Fruit fly (Drosophila melanogaster) whole organism, pupa: ENCODE results near the gene CG34277.

Source experiments
- CG10348 ChIP-seq: fragments of 200-800 bp; sonication (Bioruptor generic); IDR thresholded peaks from 2 replicates; pipeline ENCODE4 v1.3.6; 2022; ENCODE audit warnings: missing biosample characterization, missing genetic modification characterization
- CG12605 ChIP-seq: fragments of 200-800 bp; sonication (Bioruptor generic); IDR thresholded peaks from 2 replicates; pipeline ENCODE4 v1.3.6; 2022; ENCODE audit warnings: missing biosample characterization, missing genetic modification characterization
- CG13204 ChIP-seq: fragments of 200-800 bp; sonication (Bioruptor generic); optimal IDR thresholded peaks from 2 replicates; lab custom pipeline; 2018; ENCODE audit warnings: missing biosample characterization, mild to moderate bottlenecking, missing genetic modification characterization, moderate library complexity
- CG14655 ChIP-seq: fragments of 200-800 bp; sonication (Bioruptor generic); optimal IDR thresholded peaks from 3 replicates; lab custom pipeline; 2017; ENCODE audit warnings: mild to moderate bottlenecking, missing biosample characterization, missing genetic modification reagents, missing genetic modification characterization
- CG15710 ChIP-seq: fragments of 200-800 bp; sonication (Bioruptor generic); optimal IDR thresholded peaks from 2 replicates; lab custom pipeline; 2018; ENCODE audit warnings: missing biosample characterization, mild to moderate bottlenecking, missing genetic modification characterization, moderate library complexity
- CG17806 ChIP-seq: fragments of 200-800 bp; sonication (Bioruptor generic); optimal IDR thresholded peaks from 2 replicates; lab custom pipeline; 2018; ENCODE audit warnings: missing biosample characterization, mild to moderate bottlenecking, missing genetic modification characterization, moderate library complexity
- CG32121 ChIP-seq: fragments of 200-800 bp; sonication (Bioruptor generic); IDR thresholded peaks from 2 replicates; pipeline ENCODE4 v1.3.6; 2022; ENCODE audit warnings: missing biosample characterization, missing genetic modification characterization
- CG34367 ChIP-seq: fragments of 200-800 bp; sonication (Bioruptor generic); optimal IDR thresholded peaks from 2 replicates; lab custom pipeline; 2018; ENCODE audit warnings: missing biosample characterization, mild to moderate bottlenecking, missing genetic modification characterization
- CG4496 ChIP-seq: fragments of 200-800 bp; sonication (Bioruptor generic); IDR thresholded peaks from 3 replicates; pipeline ENCODE4 v1.3.6; 2022; ENCODE audit warnings: missing biosample characterization, missing genetic modification characterization
- CG8159 ChIP-seq: fragments of 200-800 bp; sonication (Bioruptor generic); optimal IDR thresholded peaks from 3 replicates; lab custom pipeline; 2018; ENCODE audit warnings: missing biosample characterization, mild to moderate bottlenecking, missing genetic modification characterization, moderate library complexity
- CG8301 ChIP-seq: fragments of 200-800 bp; sonication (Bioruptor generic); optimal IDR thresholded peaks from 2 replicates; lab custom pipeline; 2018; ENCODE audit warnings: missing biosample characterization, mild to moderate bottlenecking, missing genetic modification characterization
- CG9948 ChIP-seq: fragments of 200-800 bp; sonication (Bioruptor generic); optimal IDR thresholded peaks from 2 replicates; lab custom pipeline; 2018; ENCODE audit warnings: missing biosample characterization, mild to moderate bottlenecking, missing genetic modification characterization, moderate library complexity
- D1 ChIP-seq: fragments of 200-800 bp; sonication (Bioruptor generic); optimal IDR thresholded peaks from 2 replicates; lab custom pipeline; 2018; ENCODE audit warnings: missing biosample characterization, mild to moderate bottlenecking, missing genetic modification characterization, moderate library complexity
- EcR ChIP-seq: fragments of 200-800 bp; sonication (Bioruptor generic); optimal IDR thresholded peaks from 3 replicates; lab custom pipeline; 2019; ENCODE audit warnings: missing biosample characterization, missing genetic modification characterization, mild to moderate bottlenecking, moderate library complexity, missing genetic modification reagents
- Ets98B ChIP-seq: fragments of 200-800 bp; sonication (Bioruptor generic); IDR thresholded peaks from 2 replicates; pipeline ENCODE4 v1.3.6; 2022; ENCODE audit warnings: missing biosample characterization, missing genetic modification characterization
- Pif1A ChIP-seq: fragments of 200-800 bp; sonication (Bioruptor generic); optimal IDR thresholded peaks from 3 replicates; lab custom pipeline; 2016; ENCODE audit warnings: missing biosample characterization, missing genetic modification characterization
- Pif1B ChIP-seq: fragments of 200-800 bp; sonication (Bioruptor generic); optimal IDR thresholded peaks from 3 replicates; lab custom pipeline; 2016; ENCODE audit warnings: missing biosample characterization, missing genetic modification characterization
- Snoo ChIP-seq: fragments of 200-800 bp; sonication (Bioruptor generic); optimal IDR thresholded peaks from 3 replicates; lab custom pipeline; 2017; ENCODE audit warnings: missing biosample characterization, mild to moderate bottlenecking, missing genetic modification characterization, inconsistent platforms
- fd96Ca ChIP-seq: fragments of 200-800 bp; sonication (Bioruptor generic); IDR thresholded peaks from 3 replicates; pipeline ENCODE4 v1.3.6; 2022; ENCODE audit warnings: missing biosample characterization, missing genetic modification characterization
- gl ChIP-seq: fragments of 200-800 bp; sonication (Bioruptor generic); optimal IDR thresholded peaks from 2 replicates; lab custom pipeline; 2018; ENCODE audit warnings: missing biosample characterization, mild to moderate bottlenecking, missing genetic modification characterization
- rn ChIP-seq: fragments of 200-800 bp; sonication (Bioruptor generic); IDR thresholded peaks from 2 replicates; pipeline ENCODE4 v1.3.6; 2022; ENCODE audit warnings: missing biosample characterization, missing genetic modification characterization

CG34277 gene

dm6 chr3R:5331764-5332405 is 37.5 kb upstream of the CG34277 start:
- TF ChIP-seq CG14655 (no peak), Pif1B (peak; percentile 16), CG17806 (tag; lab: Kevin White, UChicago) (peak; percentile 62), Pif1A (peak; percentile 17), CG15710 (peak; percentile 63), CG13204 (GFP tag; lab: Kevin White, UChicago) (no peak), CG8159 (peak; percentile 72), CG34367 (tag; lab: Kevin White, UChicago) (peak; percentile 35), EcR (GFP tag; lab: Kevin White, UChicago) (peak; percentile 91), CG9948 (tag; lab: Kevin White, UChicago) (peak; percentile 60), CG8301 (tag; lab: Kevin White, UChicago) (no peak), CG4496 (GFP tag; lab: Robert Waterston, UW) (0 out of 3 replicates have a peak, but pooled peaks have one; percentile 20)
- TF ChIP-seq, all 21 proteins: peak for 9

- no peak for TF ChIP-seq CG32121 (GFP tag; lab: Robert Waterston, UW)
- no peak for TF ChIP-seq CG4496 (GFP tag; lab: Robert Waterston, UW)
- TF ChIP-seq Snoo (tag; lab: Kevin White, UChicago) = no peak
These were observed 22.5 kb upstream of the CG34277 start for dm6 chr3R:5346707-5347323.

- TF ChIP-seq CG14655 = no peak
- no peak for TF ChIP-seq EcR (GFP tag; lab: Kevin White, UChicago)
- TF ChIP-seq CG17806 (tag; lab: Kevin White, UChicago) = no peak
- no peak for TF ChIP-seq CG13204 (GFP tag; lab: Kevin White, UChicago)
- TF ChIP-seq rn = no peak
- no peak for TF ChIP-seq CG9948 (tag; lab: Kevin White, UChicago)
- no peak for TF ChIP-seq gl (tag; lab: Kevin White, UChicago)
- TF ChIP-seq Ets98B (GFP tag; lab: Robert Waterston, UW) = no peak
- no peak for TF ChIP-seq CG4496 (GFP tag; lab: Robert Waterston, UW)
- no peak for TF ChIP-seq CG34367 (tag; lab: Kevin White, UChicago)
- no peak for TF ChIP-seq CG8301 (tag; lab: Kevin White, UChicago)
- TF ChIP-seq CG32121 (GFP tag; lab: Robert Waterston, UW) = no peak
- no peak for TF ChIP-seq CG12605
- TF ChIP-seq Pif1A = no peak
- TF ChIP-seq CG8159 = no peak
- no peak for TF ChIP-seq CG15710
- TF ChIP-seq CG10348 (GFP tag; lab: Robert Waterston, UW) = no peak
- no peak for TF ChIP-seq Pif1B
- no peak for TF ChIP-seq Snoo (tag; lab: Kevin White, UChicago)
- no peak for TF ChIP-seq fd96Ca
- TF ChIP-seq, all 21 proteins: peak for 0
These were observed 18.9 kb upstream of the CG34277 start, which contains the start of gene mtd for dm6 chr3R:5350393-5350972. TSS of gene mtd (minus strand) at chr3R:5350443.

DNA sequence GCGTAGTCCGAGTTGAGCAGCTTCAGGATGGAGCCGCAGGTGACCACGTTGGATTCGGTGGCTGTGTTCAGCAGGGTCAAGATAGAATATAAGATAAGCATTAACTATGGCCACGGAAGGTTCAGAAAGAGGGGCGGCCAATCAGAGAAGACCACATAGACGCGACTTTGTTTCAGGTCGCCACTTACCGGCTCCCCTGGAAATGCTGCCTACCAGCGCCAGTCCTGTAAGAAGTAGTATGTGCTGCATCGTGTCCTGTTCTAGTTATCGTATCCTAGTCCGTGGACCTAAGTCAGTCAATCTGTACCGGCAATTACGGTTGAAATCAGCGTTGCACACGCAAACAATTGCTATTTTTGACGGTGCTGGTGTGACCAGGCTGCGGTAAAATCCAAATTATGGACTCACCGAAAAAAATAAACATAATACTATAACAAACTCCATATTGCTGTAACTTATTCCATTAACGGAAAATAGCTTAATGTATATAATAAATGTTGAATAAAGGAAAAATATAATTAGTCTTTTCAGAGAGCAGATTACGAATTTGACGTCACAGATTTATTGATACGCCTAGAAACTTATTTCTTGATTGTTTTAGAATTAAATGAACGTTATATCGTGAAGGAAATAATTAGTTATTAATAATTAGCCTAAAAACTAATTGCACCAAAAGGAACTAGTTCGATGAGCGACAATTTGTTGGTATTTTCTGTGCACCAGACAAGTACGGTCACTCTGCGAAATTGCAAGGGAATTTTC is 14.8 kb upstream of the CG34277 start, which contains the start of the genes CG11999 and CG1161:
TSS of gene CG11999 (minus strand) at position 375 of the 762 bp plus-strand sequence.
TSS of gene CG1161 (plus strand) at position 720 of the 762 bp plus-strand sequence.
- no peak for TF ChIP-seq CG17806 (tag; lab: Kevin White, UChicago)
- TF ChIP-seq CG8159 = peak; percentile 48
- no peak for TF ChIP-seq CG9948 (tag; lab: Kevin White, UChicago)
- TF ChIP-seq, all 21 proteins: peak for 1

- TF ChIP-seq EcR (GFP tag; lab: Kevin White, UChicago) = peak; percentile 12
- TF ChIP-seq Pif1A = no peak
These were observed 14.2 kb upstream of the CG34277 start for dm6 chr3R:5355135-5355493.

DNA sequence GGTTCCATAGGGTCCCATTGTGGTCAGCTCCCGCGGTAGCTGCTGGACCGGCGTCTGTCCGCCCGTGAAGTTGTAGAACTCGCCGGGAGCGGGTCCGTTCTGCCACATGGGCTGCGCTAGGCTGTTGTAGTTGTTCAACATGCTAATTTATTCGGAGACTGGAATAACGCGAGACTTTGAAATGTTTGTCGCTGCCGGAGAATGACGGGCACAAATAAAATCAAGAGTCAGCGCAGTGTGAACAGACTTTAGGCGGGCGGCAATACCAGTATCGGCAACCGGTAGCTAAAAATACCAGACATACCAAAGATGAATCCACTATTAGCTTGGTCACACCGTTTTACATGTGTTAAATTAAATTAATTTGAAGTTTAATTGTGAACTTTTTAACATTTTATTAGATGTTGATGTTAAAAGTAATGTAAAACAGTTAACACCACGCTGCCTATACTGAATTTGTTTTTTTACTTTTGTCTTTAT is 11.4 kb upstream of the CG34277 start, which contains the start of gene Prosbeta7:
TSS of gene Prosbeta7 (minus strand) at position 430 of the 480 bp plus-strand sequence.
- TF ChIP-seq CG12605 (no peak), Ets98B (GFP tag; lab: Robert Waterston, UW) (no peak), Pif1B (no peak), CG4496 (GFP tag; lab: Robert Waterston, UW) (no peak), D1 (tag; lab: Kevin White, UChicago) (no peak), CG34367 (tag; lab: Kevin White, UChicago) (no peak), CG13204 (GFP tag; lab: Kevin White, UChicago) (no peak), Pif1A (no peak), CG14655 (no peak), CG15710 (no peak), CG10348 (GFP tag; lab: Robert Waterston, UW) (no peak), CG8159 (no peak)
